Fruit fly (Drosophila melanogaster): ENCODE data around the gene Pgk.

DNA sequence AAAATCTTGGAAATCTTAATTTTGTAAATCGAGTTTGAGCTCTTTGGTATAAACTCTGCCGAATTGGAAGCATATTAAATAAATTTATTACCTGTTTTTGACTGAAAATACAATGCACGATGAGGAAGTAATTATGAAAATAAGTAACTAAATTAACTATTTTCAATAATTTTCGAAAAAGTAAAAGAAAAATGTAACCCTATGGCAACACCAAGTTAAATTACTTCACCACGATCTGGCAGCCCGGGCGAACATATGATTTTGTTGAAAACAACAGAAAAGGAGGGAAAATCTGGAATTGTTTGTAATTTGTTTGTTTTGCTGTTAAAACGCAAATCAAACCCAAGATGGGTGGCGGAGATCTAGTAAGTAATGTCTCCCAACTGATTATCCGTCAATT, 8.0 kb downstream of the Pgk start, which contains the start of the genes CG9961 and Cwc25:
- TF ChIP-seq CG8478 (optimal IDR thresholded peaks at IDR 0.05) (no peak), psq (optimal IDR thresholded peaks at IDR 0.05) (no peak), Dll (optimal IDR thresholded peaks at IDR 0.05) (no peak), usp (GFP tag; optimal IDR thresholded peaks at IDR 0.05) (no peak), EcR (GFP tag; optimal IDR thresholded peaks at IDR 0.05) (no peak)

All from whole organism.